Fruit fly (Drosophila melanogaster): ENCODE results near the gene Afti.

DNA sequence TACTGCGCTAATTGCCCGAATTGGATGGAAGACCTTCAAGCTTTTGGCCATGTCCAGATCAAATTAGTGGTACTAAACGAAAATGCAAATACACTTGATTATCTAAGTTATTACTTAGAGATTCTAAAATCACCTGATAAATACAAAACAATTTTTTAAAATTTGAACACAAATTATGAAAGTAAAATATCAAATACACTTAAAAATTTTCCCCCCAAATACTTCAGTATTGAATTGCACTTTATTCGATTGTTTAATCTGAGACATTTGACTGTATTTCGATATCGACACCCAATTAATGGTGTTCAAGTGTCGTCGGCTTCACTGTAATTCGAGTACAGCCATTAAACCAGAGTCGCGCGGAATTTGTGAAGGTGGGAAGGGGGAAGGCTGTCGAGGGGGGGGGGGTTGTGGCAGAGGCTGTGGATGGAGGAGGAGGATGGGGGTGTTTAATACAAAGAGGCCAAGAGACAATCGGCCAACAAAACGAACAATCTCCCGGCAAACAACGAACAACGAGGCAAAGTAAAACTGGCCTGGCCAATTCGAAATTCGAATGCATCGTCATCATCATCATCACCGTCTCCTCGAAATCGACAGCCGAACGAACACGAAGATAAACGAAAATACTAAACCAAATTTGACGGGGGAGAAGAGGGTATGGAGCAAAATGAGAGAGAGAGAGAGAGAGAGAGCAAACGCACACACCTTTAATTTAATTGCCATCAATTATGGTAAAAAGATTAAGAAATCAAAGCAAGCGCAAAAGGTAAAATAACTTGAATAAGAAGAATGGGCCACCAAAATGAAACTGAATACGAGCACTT lies 44.1 kb downstream of the Afti start:
- TF ChIP-seq ase (GFP tag; IDR thresholded peaks at IDR 0.05) (no peak), slbo (GFP tag; IDR thresholded peaks at IDR 0.05) (0 out of 2 replicates have a peak, but pooled peaks have one; percentile 10), sna (GFP tag; IDR thresholded peaks at IDR 0.05; ENCODE audit: partially characterized antibody) (no peak), Nf-YA (GFP tag; IDR thresholded peaks at IDR 0.05) (no peak), croc (GFP tag; conservative IDR thresholded peaks at IDR 0.05) (no peak), NfI (GFP tag; optimal IDR thresholded peaks at IDR 0.05) (no peak), Ets97D (GFP tag; optimal IDR thresholded peaks at IDR 0.05) (no peak), Hr3 (GFP tag; optimal IDR thresholded peaks at IDR 0.05) (no peak), CG10959 (GFP tag; IDR thresholded peaks at IDR 0.05) (no peak), salm (tag; optimal IDR thresholded peaks at IDR 0.05) (no peak), CG17385 (GFP tag; optimal IDR thresholded peaks at IDR 0.05) (peak; percentile 40), zen (tag; optimal IDR thresholded peaks at IDR 0.05) (no peak), nerfin-1 (tag; optimal IDR thresholded peaks at IDR 0.05) (no peak), seq (GFP tag; IDR thresholded peaks at IDR 0.05) (no peak)

Measured in whole organism, embryonic.